In genomic region chr2L:1554954-1555353, dm6 we compare ENCODE assay signal across 4 fruit fly cellular contexts.
A peak's percentile ranks its signal among the peaks of the same experiment; 100 is the strongest.
TF ChIP-seq lines count a peak whose summit lies in the region.

haf (plus strand) TSS chr2L:1555129.

- TF ChIP-seq CTCF in whole organism, embryonic (GFP tag; optimal IDR thresholded peaks at IDR 0.05; lab: Kevin White, UChicago): no peak

TF ChIP-seq in whole organism, embryonic, 481 proteins besides CTCF, POLR2A, EP300 and RAD21 (continues in another document):
- TF ChIP-seq chinmo (GFP tag; IDR thresholded peaks at IDR 0.05; lab: Robert Waterston, UW; ENCODE audit: partially characterized antibody): 0 out of 4 replicates have a peak, but pooled peaks have one; percentile 70
- no peak for TF ChIP-seq CG8359 (GFP tag; optimal IDR thresholded peaks at IDR 0.05; lab: Kevin White, UChicago; ENCODE audit: borderline replicate concordance)
- TF ChIP-seq Stat92E (GFP tag; optimal IDR thresholded peaks at IDR 0.05; lab: Kevin White, UChicago): peak in 1 of 3 experiments; percentile 33
- 0 out of 2 replicates have a peak, but pooled peaks have one; percentile 41 for TF ChIP-seq bbx (GFP tag; IDR thresholded peaks at IDR 0.05; lab: Robert Waterston, UW; ENCODE audit: partially characterized antibody)
- no peak for TF ChIP-seq Dll (GFP tag; IDR thresholded peaks at IDR 0.05; lab: Robert Waterston, UW; ENCODE audit: partially characterized antibody)
- peak; percentile 24; the same call in 1 of the 2 replicates for TF ChIP-seq seq (GFP tag; IDR thresholded peaks at IDR 0.05; lab: Robert Waterston, UW)
- no peak for TF ChIP-seq Rx (GFP tag; IDR thresholded peaks at IDR 0.05; lab: Robert Waterston, UW)
- no peak for TF ChIP-seq crc (GFP tag; optimal IDR thresholded peaks at IDR 0.05; lab: Kevin White, UChicago)
- 0 out of 3 replicates have a peak, but pooled peaks have one; percentile 14 for TF ChIP-seq HLH4C (GFP tag; IDR thresholded peaks at IDR 0.05; lab: Robert Waterston, UW; ENCODE audit: partially characterized antibody)
- TF ChIP-seq Ets65A (GFP tag; lab: Kevin White, UChicago): peak; percentile 19
- TF ChIP-seq lab (GFP tag; optimal IDR thresholded peaks at IDR 0.05; lab: Kevin White, UChicago): peak; percentile 3
- no peak for TF ChIP-seq schlank (tag; optimal IDR thresholded peaks at IDR 0.05; lab: Kevin White, UChicago)
- TF ChIP-seq knrl (GFP tag; IDR thresholded peaks at IDR 0.05; lab: Robert Waterston, UW; ENCODE audit: partially characterized antibody): 0 out of 3 replicates have a peak, but pooled peaks have one; percentile 15
- TF ChIP-seq chm (GFP tag; IDR thresholded peaks at IDR 0.05; lab: Robert Waterston, UW): peak; percentile 61
- peak; percentile 68 for TF ChIP-seq Adf1 (GFP tag; IDR thresholded peaks at IDR 0.05; lab: Robert Waterston, UW)
- TF ChIP-seq unpg (GFP tag; optimal IDR thresholded peaks at IDR 0.05; lab: Kevin White, UChicago): no peak
- peak; percentile 34 for TF ChIP-seq CG12769 (tag; optimal IDR thresholded peaks at IDR 0.05; lab: Kevin White, UChicago)
- 0 out of 2 replicates have a peak, but pooled peaks have one; percentile 5 for TF ChIP-seq CG42726 (GFP tag; IDR thresholded peaks at IDR 0.05; lab: Robert Waterston, UW; ENCODE audit: partially characterized antibody)
- no peak for TF ChIP-seq CG4820 (GFP tag; optimal IDR thresholded peaks at IDR 0.05; lab: Kevin White, UChicago)

TF ChIP-seq in whole organism, prepupa, 60 proteins besides CTCF, POLR2A, EP300 and RAD21:
- peak in 1 of 2 experiments; percentile 33 for TF ChIP-seq ss (GFP tag; optimal IDR thresholded peaks at IDR 0.05; lab: Kevin White, UChicago)
- TF ChIP-seq CG6276 (GFP tag; optimal IDR thresholded peaks at IDR 0.05; lab: Kevin White, UChicago): peak; percentile 13
- peak; percentile 76 for TF ChIP-seq Eip78C (GFP tag; lab: Kevin White, UChicago)
- no peak for TF ChIP-seq Hr38 (GFP tag; optimal IDR thresholded peaks at IDR 0.05; lab: Kevin White, UChicago)
- TF ChIP-seq CG3919 (GFP tag; optimal IDR thresholded peaks at IDR 0.05; lab: Kevin White, UChicago): peak; percentile 31
- TF ChIP-seq CG6792 (GFP tag; optimal IDR thresholded peaks at IDR 0.05; lab: Kevin White, UChicago): no peak
- peak; percentile 8; the same call in 1 of the 2 replicates for TF ChIP-seq CG15336 (GFP tag; IDR thresholded peaks at IDR 0.05; lab: Robert Waterston, UW)
- peak; percentile 44; the same call in 1 of the 3 replicates for TF ChIP-seq eg (GFP tag; IDR thresholded peaks at IDR 0.05; lab: Robert Waterston, UW)
- TF ChIP-seq CG4318 (GFP tag; optimal IDR thresholded peaks at IDR 0.05; lab: Kevin White, UChicago): no peak
- TF ChIP-seq Eip93F (GFP tag; optimal IDR thresholded peaks at IDR 0.05; lab: Kevin White, UChicago): no peak
- TF ChIP-seq CG8319 (GFP tag; optimal IDR thresholded peaks at IDR 0.05; lab: Kevin White, UChicago): no peak
- peak; percentile 25 for TF ChIP-seq dsx (GFP tag; optimal IDR thresholded peaks at IDR 0.05; lab: Kevin White, UChicago; ENCODE audit: poor library complexity, severe bottlenecking)
- peak; percentile 1 for TF ChIP-seq CG1621 (tag; optimal IDR thresholded peaks at IDR 0.05; lab: Kevin White, UChicago)
- TF ChIP-seq CG9139 (GFP tag; optimal IDR thresholded peaks at IDR 0.05; lab: Kevin White, UChicago): peak; percentile 4
- peak; percentile 52 for TF ChIP-seq CG6854 (GFP tag; optimal IDR thresholded peaks at IDR 0.05; lab: Kevin White, UChicago)
- TF ChIP-seq acj6 (GFP tag; optimal IDR thresholded peaks at IDR 0.05; lab: Kevin White, UChicago): no peak
- TF ChIP-seq CG6163 (GFP tag; IDR thresholded peaks at IDR 0.05; lab: Robert Waterston, UW): peak; percentile 29; the same call in 1 of the 3 replicates
- no peak for TF ChIP-seq fd85E (GFP tag; optimal IDR thresholded peaks at IDR 0.05; lab: Kevin White, UChicago)

TF ChIP-seq in whole organism, pupa, 21 proteins besides CTCF, POLR2A, EP300 and RAD21:
- TF ChIP-seq CG4496 (GFP tag; IDR thresholded peaks at IDR 0.05; lab: Robert Waterston, UW) (peak; percentile 52; the same call in 2 of the 3 replicates), CG32121 (GFP tag; IDR thresholded peaks at IDR 0.05; lab: Robert Waterston, UW) (0 out of 2 replicates have a peak, but pooled peaks have one; percentile 30), Ets98B (GFP tag; IDR thresholded peaks at IDR 0.05; lab: Robert Waterston, UW) (peak; percentile 12; the same call in 1 of the 2 replicates), CG13204 (GFP tag; optimal IDR thresholded peaks at IDR 0.05; lab: Kevin White, UChicago) (peak; percentile 18), CG9948 (tag; optimal IDR thresholded peaks at IDR 0.05; lab: Kevin White, UChicago) (no peak)

TF ChIP-seq in whole organism, wandering third instar larva, 38 proteins besides CTCF, POLR2A, EP300 and RAD21:
- TF ChIP-seq sv (GFP tag; optimal IDR thresholded peaks at IDR 0.05; lab: Kevin White, UChicago) (no peak), Dfd (GFP tag; optimal IDR thresholded peaks at IDR 0.05; lab: Kevin White, UChicago) (no peak), Hnf4 (GFP tag; optimal IDR thresholded peaks at IDR 0.05; lab: Kevin White, UChicago) (no peak), HLH106 (tag; optimal IDR thresholded peaks at IDR 0.05; lab: Kevin White, UChicago) (peak; percentile 7), brk (GFP tag; optimal IDR thresholded peaks at IDR 0.05; lab: Kevin White, UChicago) (no peak), OdsH (GFP tag; optimal IDR thresholded peaks at IDR 0.05; lab: Kevin White, UChicago) (no peak), fru (GFP tag; optimal IDR thresholded peaks at IDR 0.05; lab: Kevin White, UChicago) (peak; percentile 32), dmrt93B (GFP tag; optimal IDR thresholded peaks at IDR 0.05; lab: Kevin White, UChicago) (no peak), psq (GFP tag; optimal IDR thresholded peaks at IDR 0.05; lab: Kevin White, UChicago) (no peak), Dif (GFP tag; optimal IDR thresholded peaks at IDR 0.05; lab: Kevin White, UChicago; ENCODE audit: partially characterized antibody) (no peak), Rel (GFP tag; optimal IDR thresholded peaks at IDR 0.05; lab: Kevin White, UChicago) (no peak), Rel (tag; optimal IDR thresholded peaks at IDR 0.05; lab: Kevin White, UChicago) (no peak), Hr83 (GFP tag; optimal IDR thresholded peaks at IDR 0.05; lab: Kevin White, UChicago; ENCODE audit: poor library complexity, severe bottlenecking) (no peak), Myc (optimal IDR thresholded peaks at IDR 0.05; lab: Kevin White, UChicago) (no peak), dl (GFP tag; optimal IDR thresholded peaks at IDR 0.05; lab: Kevin White, UChicago; ENCODE audit: insufficient read depth in 1 of 2, partially characterized antibody in 2 of 2) (no peak), CG32264 (GFP tag; optimal IDR thresholded peaks at IDR 0.05; lab: Kevin White, UChicago) (no peak), Sp1 (GFP tag; optimal IDR thresholded peaks at IDR 0.05; lab: Kevin White, UChicago) (no peak), rgr (GFP tag; optimal IDR thresholded peaks at IDR 0.05; lab: Kevin White, UChicago) (no peak), foxo (GFP tag; optimal IDR thresholded peaks at IDR 0.05; lab: Kevin White, UChicago) (no peak)

Comparison
In these comparisons a context has a peak if more than half of its experiments do, and no peak if none do; other contexts are left out.
1. Of the 7 proteins assayed by ChIP-seq in both whole organism, embryonic and whole organism, prepupa: peak only in whole organism, embryonic: none; only in whole organism, prepupa: CG6854; in both: none; in neither: 6.